Fruit fly (Drosophila melanogaster) whole organism, prepupa: Measurements from ENCODE around the gene CG33648.
A peak's percentile ranks its signal among the peaks of the same experiment; 100 is the strongest.

Experiments
- Blimp-1 ChIP-seq: fragments of 200-800 bp; sonication (Bioruptor generic); optimal IDR thresholded peaks from 3 replicates; lab custom pipeline; 2017; ENCODE audit warnings: missing biosample characterization, missing genetic modification characterization, mild to moderate bottlenecking, moderate library complexity, missing genetic modification reagents
- CG11294 ChIP-seq: fragments of 200-800 bp; sonication (Bioruptor generic); IDR thresholded peaks from 2 replicates; pipeline ENCODE4 v1.3.6; 2022; ENCODE audit warnings: missing biosample characterization, missing genetic modification characterization
- CG15336 ChIP-seq: fragments of 200-800 bp; sonication (Bioruptor generic); IDR thresholded peaks from 2 replicates; pipeline ENCODE4 v1.3.6; 2022; ENCODE audit warnings: missing biosample characterization, missing genetic modification characterization
- CG3032 ChIP-seq: fragments of 200-800 bp; optimal IDR thresholded peaks from 2 replicates; lab custom pipeline; 2019; ENCODE audit warnings: missing biosample characterization, mild to moderate bottlenecking, missing genetic modification characterization, moderate library complexity
- CG3919 ChIP-seq: fragments of 200-800 bp; sonication (Bioruptor generic); optimal IDR thresholded peaks from 3 replicates; lab custom pipeline; 2016; ENCODE audit warnings: missing biosample characterization, missing genetic modification characterization
- CG4318 ChIP-seq: fragments of 200-800 bp; sonication (Bioruptor generic); optimal IDR thresholded peaks from 3 replicates; lab custom pipeline; 2017; ENCODE audit warnings: missing biosample characterization, mild to moderate bottlenecking, missing genetic modification characterization
- CG6163 ChIP-seq: fragments of 200-800 bp; sonication (Bioruptor generic); IDR thresholded peaks from 3 replicates; pipeline ENCODE4 v1.3.6; 2022; ENCODE audit warnings: missing biosample characterization, missing genetic modification characterization
- CG6276 ChIP-seq: fragments of 200-800 bp; sonication (Bioruptor generic); optimal IDR thresholded peaks from 2 replicates; lab custom pipeline; 2017; ENCODE audit warnings: missing biosample characterization, mild to moderate bottlenecking, missing genetic modification characterization
- CG6792 ChIP-seq: fragments of 200-800 bp; sonication (Bioruptor generic); optimal IDR thresholded peaks from 3 replicates; lab custom pipeline; 2016; ENCODE audit warnings: missing biosample characterization, missing genetic modification characterization
- CG6808 ChIP-seq: fragments of 200-800 bp; sonication (Bioruptor generic); optimal IDR thresholded peaks from 3 replicates; lab custom pipeline; 2017; ENCODE audit warnings: missing biosample characterization, missing genetic modification characterization, mild to moderate bottlenecking, moderate library complexity, missing genetic modification reagents
- CG8119 ChIP-seq: fragments of 200-800 bp; sonication (Bioruptor generic); IDR thresholded peaks from 3 replicates; pipeline ENCODE4 v1.3.6; 2022; ENCODE audit warnings: missing biosample characterization, missing genetic modification characterization
- Eip78C ChIP-seq: fragments of 200-800 bp; sonication (Bioruptor generic); peaks from one replicate; lab custom pipeline; 2016; ENCODE audit warnings: missing biosample characterization, missing genetic modification characterization
- Eip93F ChIP-seq: fragments of 200-800 bp; sonication (Bioruptor generic); optimal IDR thresholded peaks from 2 replicates; lab custom pipeline; 2016; ENCODE audit warnings: missing biosample characterization, mild to moderate bottlenecking, missing genetic modification characterization
- Hr39 ChIP-seq: fragments of 200-800 bp; sonication (Bioruptor generic); optimal IDR thresholded peaks from 2 replicates; lab custom pipeline; 2016; ENCODE audit warnings: missing biosample characterization, missing genetic modification characterization
- Lpt ChIP-seq: fragments of 200-800 bp; sonication (Bioruptor generic); optimal IDR thresholded peaks from 3 replicates; lab custom pipeline; 2016; ENCODE audit warnings: missing biosample characterization, missing genetic modification characterization
- Met ChIP-seq: fragments of 200-800 bp; sonication (Bioruptor generic); optimal IDR thresholded peaks from 3 replicates; lab custom pipeline; 2016; ENCODE audit warnings: missing biosample characterization, missing genetic modification characterization
- OdsH ChIP-seq: fragments of 200-800 bp; sonication (Bioruptor generic); optimal IDR thresholded peaks from 3 replicates; lab custom pipeline; 2016; ENCODE audit warnings: missing biosample characterization, missing genetic modification characterization
- Smox ChIP-seq: fragments of 200-800 bp; sonication (Bioruptor generic); optimal IDR thresholded peaks from 3 replicates; lab custom pipeline; 2016; ENCODE audit warnings: missing biosample characterization, missing genetic modification characterization
- Sox14 ChIP-seq: fragments of 200-800 bp; sonication (Bioruptor generic); optimal IDR thresholded peaks from 3 replicates; lab custom pipeline; 2016; ENCODE audit warnings: missing biosample characterization, missing genetic modification characterization
- Sox15 ChIP-seq: fragments of 200-800 bp; sonication (Bioruptor generic); optimal IDR thresholded peaks from 3 replicates; lab custom pipeline; 2016; ENCODE audit warnings: missing biosample characterization, missing genetic modification characterization
- acj6 ChIP-seq: fragments of 200-800 bp; sonication (Bioruptor generic); optimal IDR thresholded peaks from 3 replicates; lab custom pipeline; 2016; ENCODE audit warnings: missing biosample characterization, missing genetic modification characterization
- cyc ChIP-seq: fragments of 200-800 bp; sonication (Bioruptor generic); optimal IDR thresholded peaks from 3 replicates; lab custom pipeline; 2016; ENCODE audit warnings: missing biosample characterization, missing genetic modification characterization
- dsx ChIP-seq: fragments of 200-800 bp; optimal IDR thresholded peaks from 3 replicates; lab custom pipeline; 2019; ENCODE audit warnings: missing biosample characterization, mild to moderate bottlenecking, missing genetic modification characterization, moderate library complexity; ENCODE audit not compliant: poor library complexity, severe bottlenecking
- eg ChIP-seq: fragments of 200-800 bp; sonication (Bioruptor generic); IDR thresholded peaks from 3 replicates; pipeline ENCODE4 v1.3.6; 2022; ENCODE audit warnings: missing biosample characterization, missing genetic modification characterization
- esn ChIP-seq: fragments of 200-800 bp; sonication (Bioruptor generic); optimal IDR thresholded peaks from 2 replicates; lab custom pipeline; 2016; ENCODE audit warnings: missing biosample characterization, mild to moderate bottlenecking, missing genetic modification characterization, moderate library complexity
- fd85E ChIP-seq: fragments of 200-800 bp; sonication (Bioruptor generic); optimal IDR thresholded peaks from 3 replicates; lab custom pipeline; 2016; ENCODE audit warnings: missing biosample characterization, missing genetic modification characterization
- fkh ChIP-seq: fragments of 200-800 bp; sonication (Bioruptor generic); optimal IDR thresholded peaks from 3 replicates; lab custom pipeline; 2017; ENCODE audit warnings: missing biosample characterization, mild to moderate bottlenecking, missing genetic modification characterization, moderate library complexity
- net ChIP-seq: fragments of 200-800 bp; sonication (Bioruptor generic); optimal IDR thresholded peaks from 3 replicates; lab custom pipeline; 2016; ENCODE audit warnings: missing biosample characterization, missing genetic modification characterization
- pdm3 ChIP-seq: fragments of 200-800 bp; sonication (Bioruptor generic); optimal IDR thresholded peaks from 3 replicates; lab custom pipeline; 2016; ENCODE audit warnings: missing biosample characterization, missing genetic modification characterization
- salr ChIP-seq, 2 experiments: fragments of 200-800 bp; sonication (Bioruptor generic); optimal IDR thresholded peaks; 3 replicates each; lab custom pipeline; 2016 to 2018; ENCODE audit warnings: missing biosample characterization in 2 of 2, missing genetic modification characterization in 2 of 2, mild to moderate bottlenecking in 1 of 2
- spab ChIP-seq: fragments of 200-800 bp; sonication (Bioruptor generic); optimal IDR thresholded peaks from 2 replicates; lab custom pipeline; 2017; ENCODE audit warnings: missing biosample characterization, mild to moderate bottlenecking, missing genetic modification characterization, missing genetic modification reagents
- svp ChIP-seq: fragments of 200-800 bp; sonication (Bioruptor generic); peaks from one replicate; lab custom pipeline; 2016; ENCODE audit warnings: missing biosample characterization, missing genetic modification characterization
- vri ChIP-seq: fragments of 200-800 bp; sonication (Bioruptor generic); optimal IDR thresholded peaks from 3 replicates; lab custom pipeline; 2016; ENCODE audit warnings: missing biosample characterization, mild to moderate bottlenecking, missing genetic modification characterization

The CG33648 gene

dm6 chr2L:14491686-14492085, 32.4 kb upstream of the CG33648 start:
- TF ChIP-seq eg (GFP tag; lab: Robert Waterston, UW) (no peak), vri (GFP tag; lab: Kevin White, UChicago) (no peak), CG11294 (GFP tag; lab: Robert Waterston, UW) (no peak), CG4318 (GFP tag; lab: Kevin White, UChicago) (no peak), CG6808 (no peak), esn (GFP tag; lab: Kevin White, UChicago) (no peak), cyc (GFP tag; lab: Kevin White, UChicago) (no peak), salr (GFP tag; optimal IDR thresholded peaks at IDR 0.05; lab: Kevin White, UChicago) (no peak)

dm6 chr2L:14492819-14493218, 31.3 kb upstream of the CG33648 start:
- no peak for TF ChIP-seq Sox15 (GFP tag; lab: Kevin White, UChicago)
- TF ChIP-seq salr (GFP tag; optimal IDR thresholded peaks at IDR 0.05; lab: Kevin White, UChicago) = no peak
- TF ChIP-seq Eip93F = no peak
- no peak for TF ChIP-seq CG6163 (GFP tag; lab: Robert Waterston, UW)
- no peak for TF ChIP-seq CG15336 (GFP tag; lab: Robert Waterston, UW)
- no peak for TF ChIP-seq eg (GFP tag; lab: Robert Waterston, UW)
- TF ChIP-seq Eip78C (GFP tag; lab: Kevin White, UChicago) = no peak

dm6 chr2L:14494930-14495351, 29.2 kb upstream of the CG33648 start:
- TF ChIP-seq Eip78C (GFP tag; lab: Kevin White, UChicago) (peak; percentile 58), eg (GFP tag; lab: Robert Waterston, UW) (no peak), svp (GFP tag; lab: Kevin White, UChicago) (peak; percentile 3), CG6163 (GFP tag; lab: Robert Waterston, UW) (0 out of 3 replicates have a peak, but pooled peaks have one; percentile 26)

- no peak for TF ChIP-seq CG6808
- no peak for TF ChIP-seq CG6792
- TF ChIP-seq Met = no peak
- peak; percentile 70 for TF ChIP-seq fkh
- TF ChIP-seq Sox14 (GFP tag; lab: Kevin White, UChicago) = no peak
- peak; percentile 41 for TF ChIP-seq CG15336 (GFP tag; lab: Robert Waterston, UW)
- no peak for TF ChIP-seq Blimp-1 (GFP tag; lab: Kevin White, UChicago)
- TF ChIP-seq CG8119 (GFP tag; lab: Robert Waterston, UW) = 0 out of 3 replicates have a peak, but pooled peaks have one; percentile 25
- 0 out of 3 replicates have a peak, but pooled peaks have one; percentile 42 for TF ChIP-seq eg (GFP tag; lab: Robert Waterston, UW)
Measured at dm6 chr2L:14495506-14495983, 28.6 kb upstream of the CG33648 start.

- no peak for TF ChIP-seq Lpt (GFP tag; lab: Kevin White, UChicago)
- TF ChIP-seq CG8119 (GFP tag; lab: Robert Waterston, UW) = no peak
- TF ChIP-seq Eip78C (GFP tag; lab: Kevin White, UChicago) = peak; percentile 35
- TF ChIP-seq cyc (GFP tag; lab: Kevin White, UChicago) = no peak
- TF ChIP-seq CG6276 (GFP tag; lab: Kevin White, UChicago) = no peak
- no peak for TF ChIP-seq acj6
- no peak for TF ChIP-seq spab
- TF ChIP-seq svp (GFP tag; lab: Kevin White, UChicago) = peak; percentile 21
- no peak for TF ChIP-seq pdm3 (GFP tag; lab: Kevin White, UChicago)
- TF ChIP-seq vri (GFP tag; lab: Kevin White, UChicago) = no peak
- TF ChIP-seq OdsH (GFP tag; lab: Kevin White, UChicago) = no peak
- no peak for TF ChIP-seq Smox (GFP tag; lab: Kevin White, UChicago)
- TF ChIP-seq dsx (GFP tag; lab: Kevin White, UChicago) = no peak
- TF ChIP-seq CG3919 (GFP tag; lab: Kevin White, UChicago) = no peak
Measured at dm6 chr2L:14496348-14496747, 27.8 kb upstream of the CG33648 start.

- no peak for TF ChIP-seq net (GFP tag; lab: Kevin White, UChicago)
- no peak for TF ChIP-seq CG3032 (tag; lab: Kevin White, UChicago)
- no peak for TF ChIP-seq CG6808
- no peak for TF ChIP-seq fd85E
- TF ChIP-seq fkh = no peak
- no peak for TF ChIP-seq CG6792
- TF ChIP-seq vri (GFP tag; lab: Kevin White, UChicago) = no peak
- no peak for TF ChIP-seq Hr39 (GFP tag; lab: Kevin White, UChicago)
- no peak for TF ChIP-seq Sox15 (GFP tag; lab: Kevin White, UChicago)
- no peak for TF ChIP-seq CG11294 (GFP tag; lab: Robert Waterston, UW)
Measured at dm6 chr2L:14496892-14497291, 27.2 kb upstream of the CG33648 start.
